Fruit fly (Drosophila melanogaster): ENCODE data around the gene CG1737.

Gene CG1737

dm6 chrX:11389494-11390447 is 39.4 kb downstream of the CG1737 start (continued):
- no peak for TF ChIP-seq sr (GFP tag; IDR thresholded peaks at IDR 0.05)
- no peak for TF ChIP-seq CG33557 (GFP tag; optimal IDR thresholded peaks at IDR 0.05)
- no peak for TF ChIP-seq ap (GFP tag; IDR thresholded peaks at IDR 0.05)
- TF ChIP-seq Drgx (GFP tag; IDR thresholded peaks at IDR 0.05), result no peak
- TF ChIP-seq CG7357 (GFP tag; IDR thresholded peaks at IDR 0.05), result no peak
- no peak for TF ChIP-seq tgo (GFP tag; IDR thresholded peaks at IDR 0.05)
- TF ChIP-seq HLH54F (GFP tag; optimal IDR thresholded peaks at IDR 0.05), result no peak
- no peak for TF ChIP-seq seq (GFP tag; IDR thresholded peaks at IDR 0.05)
- TF ChIP-seq danr (GFP tag; IDR thresholded peaks at IDR 0.05), result no peak
- TF ChIP-seq org-1 (GFP tag; optimal IDR thresholded peaks at IDR 0.05), result no peak
- TF ChIP-seq grn (GFP tag; optimal IDR thresholded peaks at IDR 0.05), result no peak
- TF ChIP-seq CG13624 (GFP tag; optimal IDR thresholded peaks at IDR 0.05), result no peak
- TF ChIP-seq CG6272 (GFP tag; IDR thresholded peaks at IDR 0.05), result no peak
- TF ChIP-seq CG12659 (GFP tag; optimal IDR thresholded peaks at IDR 0.05), result peak; percentile 63
- TF ChIP-seq so (GFP tag; IDR thresholded peaks at IDR 0.05), result 0 out of 3 replicates have a peak, but pooled peaks have one; percentile 30
- TF ChIP-seq emc (GFP tag; optimal IDR thresholded peaks at IDR 0.05), result no peak
- no peak for TF ChIP-seq oc (tag; optimal IDR thresholded peaks at IDR 0.05)
- TF ChIP-seq yki (optimal IDR thresholded peaks at IDR 0.05), result peak; percentile 76
- no peak for TF ChIP-seq sens-2 (GFP tag; IDR thresholded peaks at IDR 0.05)
- no peak for TF ChIP-seq maf-S (GFP tag; optimal IDR thresholded peaks at IDR 0.05)
- TF ChIP-seq gro (GFP tag; optimal IDR thresholded peaks at IDR 0.05), result no peak
- no peak for TF ChIP-seq sima (GFP tag; optimal IDR thresholded peaks at IDR 0.05)
- no peak for TF ChIP-seq vfl (GFP tag; optimal IDR thresholded peaks at IDR 0.05)
- TF ChIP-seq CG15011 (GFP tag; optimal IDR thresholded peaks at IDR 0.05), result no peak
- peak; percentile 36 for TF ChIP-seq pzg (GFP tag; optimal IDR thresholded peaks at IDR 0.05)
- no peak for TF ChIP-seq Taf1 (GFP tag; IDR thresholded peaks at IDR 0.05)
- TF ChIP-seq dimm (GFP tag; IDR thresholded peaks at IDR 0.05), result no peak
- TF ChIP-seq slou (GFP tag; optimal IDR thresholded peaks at IDR 0.05), result no peak
- TF ChIP-seq otp (GFP tag; IDR thresholded peaks at IDR 0.05), result no peak
- no peak for TF ChIP-seq dmrt99B (tag; optimal IDR thresholded peaks at IDR 0.05)
- no peak for TF ChIP-seq her (GFP tag; optimal IDR thresholded peaks at IDR 0.05)
- no peak for TF ChIP-seq slbo (GFP tag; IDR thresholded peaks at IDR 0.05)
- no peak for TF ChIP-seq CG10654 (GFP tag; optimal IDR thresholded peaks at IDR 0.05)
- TF ChIP-seq pho (GFP tag; optimal IDR thresholded peaks at IDR 0.05), result no peak
- TF ChIP-seq CG32772 (GFP tag; IDR thresholded peaks at IDR 0.05), result no peak
- TF ChIP-seq tna (GFP tag; IDR thresholded peaks at IDR 0.05; ENCODE audit: partially characterized antibody), result peak; percentile 88
- no peak for TF ChIP-seq scrt (GFP tag; optimal IDR thresholded peaks at IDR 0.05)
- no peak for TF ChIP-seq Spps (tag; optimal IDR thresholded peaks at IDR 0.05)
- TF ChIP-seq Mad (GFP tag; optimal IDR thresholded peaks at IDR 0.05), result no peak
- no peak for TF ChIP-seq CG5953 (GFP tag; IDR thresholded peaks at IDR 0.05)
- no peak for TF ChIP-seq Fer2 (tag; optimal IDR thresholded peaks at IDR 0.05)
- TF ChIP-seq cad (GFP tag; optimal IDR thresholded peaks at IDR 0.05), result no peak
- peak; percentile 83 for TF ChIP-seq CG14860 (GFP tag; IDR thresholded peaks at IDR 0.05; ENCODE audit: partially characterized antibody)
- no peak for TF ChIP-seq esg (GFP tag; conservative IDR thresholded peaks at IDR 0.05)
- no peak for TF ChIP-seq D (optimal IDR thresholded peaks at IDR 0.05)
- no peak for TF ChIP-seq D (GFP tag; optimal IDR thresholded peaks at IDR 0.05)
- TF ChIP-seq CG12071 (GFP tag; optimal IDR thresholded peaks at IDR 0.05), result no peak
- no peak for TF ChIP-seq gsb (GFP tag; IDR thresholded peaks at IDR 0.05)
- peak; percentile 14 for TF ChIP-seq nom (GFP tag; optimal IDR thresholded peaks at IDR 0.05)
- TF ChIP-seq D19A (tag; optimal IDR thresholded peaks at IDR 0.05), result no peak
- TF ChIP-seq corto (GFP tag; optimal IDR thresholded peaks at IDR 0.05), result no peak
